Fruit fly (Drosophila melanogaster) whole organism, prepupa: ENCODE results near the gene CG43938.

ENCODE experiments used
- Blimp-1 ChIP-seq: fragments of 200-800 bp; sonication (Bioruptor generic); optimal IDR thresholded peaks from 3 replicates; lab custom pipeline; 2017; ENCODE audit warnings: missing biosample characterization, missing genetic modification characterization, mild to moderate bottlenecking, moderate library complexity, missing genetic modification reagents
- CG10631 ChIP-seq: fragments of 200-800 bp; sonication (Bioruptor generic); optimal IDR thresholded peaks from 2 replicates; lab custom pipeline; 2016; ENCODE audit warnings: missing biosample characterization, missing genetic modification characterization
- CG10669 ChIP-seq: fragments of 200-800 bp; sonication (Bioruptor generic); optimal IDR thresholded peaks from 3 replicates; lab custom pipeline; 2018; ENCODE audit warnings: missing biosample characterization, mild to moderate bottlenecking, missing genetic modification characterization, moderate library complexity
- CG11294 ChIP-seq: fragments of 200-800 bp; sonication (Bioruptor generic); IDR thresholded peaks from 2 replicates; pipeline ENCODE4 v1.3.6; 2022; ENCODE audit warnings: missing biosample characterization, missing genetic modification characterization
- CG11762 ChIP-seq: fragments of 200-800 bp; sonication (Bioruptor generic); optimal IDR thresholded peaks from 3 replicates; lab custom pipeline; 2016; ENCODE audit warnings: missing biosample characterization, missing genetic modification characterization; ENCODE audit not compliant: insufficient read depth
- CG11902 ChIP-seq: fragments of 200-800 bp; sonication (Bioruptor generic); optimal IDR thresholded peaks from 3 replicates; lab custom pipeline; 2016; ENCODE audit warnings: missing biosample characterization, missing genetic modification characterization
- CG15336 ChIP-seq: fragments of 200-800 bp; sonication (Bioruptor generic); IDR thresholded peaks from 2 replicates; pipeline ENCODE4 v1.3.6; 2022; ENCODE audit warnings: missing biosample characterization, missing genetic modification characterization
- CG16779 ChIP-seq: fragments of 200-800 bp; sonication (Bioruptor generic); optimal IDR thresholded peaks from 3 replicates; lab custom pipeline; 2017; ENCODE audit warnings: missing biosample characterization, mild to moderate bottlenecking, missing genetic modification characterization
- CG31627 ChIP-seq: fragments of 200-800 bp; sonication (Bioruptor generic); optimal IDR thresholded peaks from 3 replicates; lab custom pipeline; 2016; ENCODE audit warnings: missing biosample characterization, missing genetic modification characterization
- CG32006 ChIP-seq: fragments of 200-800 bp; sonication (Bioruptor generic); optimal IDR thresholded peaks from 3 replicates; lab custom pipeline; 2017; ENCODE audit warnings: missing biosample characterization, mild to moderate bottlenecking, missing genetic modification characterization
- CG3919 ChIP-seq: fragments of 200-800 bp; sonication (Bioruptor generic); optimal IDR thresholded peaks from 3 replicates; lab custom pipeline; 2016; ENCODE audit warnings: missing biosample characterization, missing genetic modification characterization
- CG4318 ChIP-seq: fragments of 200-800 bp; sonication (Bioruptor generic); optimal IDR thresholded peaks from 3 replicates; lab custom pipeline; 2017; ENCODE audit warnings: missing biosample characterization, mild to moderate bottlenecking, missing genetic modification characterization
- CG6276 ChIP-seq: fragments of 200-800 bp; sonication (Bioruptor generic); optimal IDR thresholded peaks from 2 replicates; lab custom pipeline; 2017; ENCODE audit warnings: missing biosample characterization, mild to moderate bottlenecking, missing genetic modification characterization
- CG6854 ChIP-seq: fragments of 200-800 bp; sonication (Bioruptor generic); optimal IDR thresholded peaks from 2 replicates; lab custom pipeline; 2017; ENCODE audit warnings: missing biosample characterization, mild to moderate bottlenecking, missing genetic modification characterization
- CG8119 ChIP-seq: fragments of 200-800 bp; sonication (Bioruptor generic); IDR thresholded peaks from 3 replicates; pipeline ENCODE4 v1.3.6; 2022; ENCODE audit warnings: missing biosample characterization, missing genetic modification characterization
- CG8319 ChIP-seq: fragments of 200-800 bp; sonication (Bioruptor generic); optimal IDR thresholded peaks from 3 replicates; lab custom pipeline; 2016; ENCODE audit warnings: missing biosample characterization, missing genetic modification characterization
- CG8632 ChIP-seq: fragments of 200-800 bp; sonication (Bioruptor generic); optimal IDR thresholded peaks from 3 replicates; lab custom pipeline; 2016; ENCODE audit warnings: missing biosample characterization, missing genetic modification characterization
- CG9139 ChIP-seq: fragments of 200-800 bp; sonication (Bioruptor generic); optimal IDR thresholded peaks from 3 replicates; lab custom pipeline; 2017; ENCODE audit warnings: missing biosample characterization, mild to moderate bottlenecking, missing genetic modification characterization
- Eip78C ChIP-seq: fragments of 200-800 bp; sonication (Bioruptor generic); peaks from one replicate; lab custom pipeline; 2016; ENCODE audit warnings: missing biosample characterization, missing genetic modification characterization
- Ets96B ChIP-seq: fragments of 200-800 bp; optimal IDR thresholded peaks from 2 replicates; lab custom pipeline; 2019; ENCODE audit warnings: missing biosample characterization, mild to moderate bottlenecking, missing genetic modification characterization, moderate library complexity
- Hr4 ChIP-seq: fragments of 200-800 bp; sonication (Bioruptor generic); optimal IDR thresholded peaks from 3 replicates; lab custom pipeline; 2016; ENCODE audit warnings: missing biosample characterization, missing genetic modification characterization
- OdsH ChIP-seq: fragments of 200-800 bp; sonication (Bioruptor generic); optimal IDR thresholded peaks from 3 replicates; lab custom pipeline; 2016; ENCODE audit warnings: missing biosample characterization, missing genetic modification characterization
- Smox ChIP-seq: fragments of 200-800 bp; sonication (Bioruptor generic); optimal IDR thresholded peaks from 3 replicates; lab custom pipeline; 2016; ENCODE audit warnings: missing biosample characterization, missing genetic modification characterization
- Sox102F ChIP-seq: fragments of 200-800 bp; sonication (Bioruptor generic); optimal IDR thresholded peaks from 2 replicates; lab custom pipeline; 2016; ENCODE audit warnings: missing biosample characterization, mild to moderate bottlenecking, missing genetic modification characterization
- Sox15 ChIP-seq: fragments of 200-800 bp; sonication (Bioruptor generic); optimal IDR thresholded peaks from 3 replicates; lab custom pipeline; 2016; ENCODE audit warnings: missing biosample characterization, missing genetic modification characterization
- dac ChIP-seq: fragments of 200-800 bp; sonication (Bioruptor generic); optimal IDR thresholded peaks from 2 replicates; lab custom pipeline; 2017; ENCODE audit warnings: missing biosample characterization, mild to moderate bottlenecking, missing genetic modification characterization
- dsx ChIP-seq: fragments of 200-800 bp; optimal IDR thresholded peaks from 3 replicates; lab custom pipeline; 2019; ENCODE audit warnings: missing biosample characterization, mild to moderate bottlenecking, missing genetic modification characterization, moderate library complexity; ENCODE audit not compliant: poor library complexity, severe bottlenecking
- eg ChIP-seq: fragments of 200-800 bp; sonication (Bioruptor generic); IDR thresholded peaks from 3 replicates; pipeline ENCODE4 v1.3.6; 2022; ENCODE audit warnings: missing biosample characterization, missing genetic modification characterization
- esn ChIP-seq: fragments of 200-800 bp; sonication (Bioruptor generic); optimal IDR thresholded peaks from 2 replicates; lab custom pipeline; 2016; ENCODE audit warnings: missing biosample characterization, mild to moderate bottlenecking, missing genetic modification characterization, moderate library complexity
- fd59A ChIP-seq: fragments of 200-800 bp; sonication (Bioruptor generic); optimal IDR thresholded peaks from 2 replicates; lab custom pipeline; 2017; ENCODE audit warnings: missing biosample characterization, mild to moderate bottlenecking, missing genetic modification characterization, missing genetic modification reagents
- fd85E ChIP-seq: fragments of 200-800 bp; sonication (Bioruptor generic); optimal IDR thresholded peaks from 3 replicates; lab custom pipeline; 2016; ENCODE audit warnings: missing biosample characterization, missing genetic modification characterization
- fkh ChIP-seq: fragments of 200-800 bp; sonication (Bioruptor generic); optimal IDR thresholded peaks from 3 replicates; lab custom pipeline; 2017; ENCODE audit warnings: missing biosample characterization, mild to moderate bottlenecking, missing genetic modification characterization, moderate library complexity
- lz ChIP-seq: fragments of 200-800 bp; sonication (Bioruptor generic); optimal IDR thresholded peaks from 3 replicates; lab custom pipeline; 2016; ENCODE audit warnings: missing biosample characterization, missing genetic modification characterization
- pdm3 ChIP-seq: fragments of 200-800 bp; sonication (Bioruptor generic); optimal IDR thresholded peaks from 3 replicates; lab custom pipeline; 2016; ENCODE audit warnings: missing biosample characterization, missing genetic modification characterization
- spab ChIP-seq: fragments of 200-800 bp; sonication (Bioruptor generic); optimal IDR thresholded peaks from 2 replicates; lab custom pipeline; 2017; ENCODE audit warnings: missing biosample characterization, mild to moderate bottlenecking, missing genetic modification characterization, missing genetic modification reagents
- svp ChIP-seq: fragments of 200-800 bp; sonication (Bioruptor generic); peaks from one replicate; lab custom pipeline; 2016; ENCODE audit warnings: missing biosample characterization, missing genetic modification characterization

CG43938 gene

dm6 chr3L:21108454-21108853 is 13.0 kb upstream of the CG43938 start (continued):
- TF ChIP-seq CG6854 (peak; percentile 40), Sox102F (GFP tag; lab: Kevin White, UChicago) (no peak), CG8119 (GFP tag; lab: Robert Waterston, UW) (no peak), CG10669 (GFP tag; lab: Kevin White, UChicago) (no peak), Smox (peak; percentile 30), fd85E (GFP tag; lab: Kevin White, UChicago) (no peak), CG31627 (GFP tag; lab: Kevin White, UChicago) (peak; percentile 5), Blimp-1 (GFP tag; lab: Kevin White, UChicago) (peak; percentile 70), CG8319 (GFP tag; lab: Kevin White, UChicago) (no peak), CG16779 (no peak), CG11294 (GFP tag; lab: Robert Waterston, UW) (no peak), fkh (no peak), esn (GFP tag; lab: Kevin White, UChicago) (peak; percentile 75), CG4318 (no peak), CG32006 (GFP tag; lab: Kevin White, UChicago) (peak; percentile 40), CG9139 (GFP tag; lab: Kevin White, UChicago) (no peak), fd59A (GFP tag; lab: Kevin White, UChicago) (no peak)

DNA sequence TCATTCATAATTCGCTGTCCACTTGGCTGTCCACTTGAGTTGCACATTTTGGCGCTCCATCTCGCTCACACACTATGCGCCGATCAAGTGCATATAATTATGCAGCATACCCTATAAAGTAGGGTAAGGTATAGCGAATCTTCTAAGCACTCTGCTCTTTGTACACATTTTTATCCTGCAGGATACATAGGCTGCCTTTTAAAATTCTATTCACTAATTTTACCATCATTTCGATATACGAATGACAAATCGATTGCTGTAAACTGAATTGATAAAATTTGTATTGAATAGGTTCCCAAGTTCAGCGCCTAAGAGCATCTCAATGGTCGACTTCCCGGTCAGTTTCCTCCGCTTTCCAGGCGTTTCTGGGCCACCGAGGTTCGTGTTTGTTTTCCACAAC is 8.4 kb upstream of the CG43938 start:
- TF ChIP-seq Eip78C (GFP tag; lab: Kevin White, UChicago) = peak; percentile 76
- TF ChIP-seq dsx = no peak
- no peak for TF ChIP-seq eg (GFP tag; lab: Robert Waterston, UW)
- peak; percentile 49; the same call in 1 of the 3 replicates for TF ChIP-seq CG8119 (GFP tag; lab: Robert Waterston, UW)
- no peak for TF ChIP-seq Sox15 (GFP tag; lab: Kevin White, UChicago)
- peak; percentile 36 for TF ChIP-seq Hr4 (GFP tag; lab: Kevin White, UChicago)
- no peak for TF ChIP-seq esn (GFP tag; lab: Kevin White, UChicago)
- TF ChIP-seq svp = no peak
- TF ChIP-seq dac = peak; percentile 2
- peak; percentile 5 for TF ChIP-seq OdsH (GFP tag; lab: Kevin White, UChicago)
- TF ChIP-seq CG6854 = no peak
- TF ChIP-seq CG10631 (GFP tag; lab: Kevin White, UChicago) = no peak
- TF ChIP-seq Ets96B (tag; lab: Kevin White, UChicago) = no peak
- TF ChIP-seq fd85E (GFP tag; lab: Kevin White, UChicago) = no peak
- no peak for TF ChIP-seq pdm3 (GFP tag; lab: Kevin White, UChicago)
- TF ChIP-seq CG3919 = no peak
- TF ChIP-seq CG15336 = 0 out of 2 replicates have a peak, but pooled peaks have one; percentile 26
- no peak for TF ChIP-seq spab (GFP tag; lab: Kevin White, UChicago)
- TF ChIP-seq CG8319 (GFP tag; lab: Kevin White, UChicago) = no peak
- no peak for TF ChIP-seq CG11762 (GFP tag; lab: Kevin White, UChicago)
- no peak for TF ChIP-seq CG8632 (GFP tag; lab: Kevin White, UChicago)
- no peak for TF ChIP-seq lz (GFP tag; lab: Kevin White, UChicago)
- TF ChIP-seq CG32006 (GFP tag; lab: Kevin White, UChicago) = peak; percentile 53
- TF ChIP-seq CG11902 = no peak

dm6 chr3L:21118602-21119001 is 2.9 kb upstream of the CG43938 start:
- 0 out of 3 replicates have a peak, but pooled peaks have one; percentile 25 for TF ChIP-seq eg (GFP tag; lab: Robert Waterston, UW)
- peak; percentile 54; the same call in 1 of the 2 replicates for TF ChIP-seq CG15336
- TF ChIP-seq dac = peak; percentile 44
- TF ChIP-seq CG6276 (GFP tag; lab: Kevin White, UChicago) = peak; percentile 45
- TF ChIP-seq CG8119 (GFP tag; lab: Robert Waterston, UW) = peak; percentile 42; the same call in 1 of the 3 replicates
- TF ChIP-seq Hr4 (GFP tag; lab: Kevin White, UChicago) = peak; percentile 26
- TF ChIP-seq svp = no peak
- peak; percentile 36 for TF ChIP-seq CG32006 (GFP tag; lab: Kevin White, UChicago)
- TF ChIP-seq CG11902 = no peak
- TF ChIP-seq, all 60 proteins: peak for 7
